Fruit fly (Drosophila melanogaster) whole organism, prepupa: Measurements from ENCODE around the gene CG15465.

Experiments used
- Blimp-1 ChIP-seq: fragments of 200-800 bp; sonication (Bioruptor generic); optimal IDR thresholded peaks from 3 replicates; lab custom pipeline; 2017; ENCODE audit warnings: missing biosample characterization, missing genetic modification characterization, mild to moderate bottlenecking, moderate library complexity, missing genetic modification reagents
- CG11294 ChIP-seq: fragments of 200-800 bp; sonication (Bioruptor generic); IDR thresholded peaks from 2 replicates; pipeline ENCODE4 v1.3.6; 2022; ENCODE audit warnings: missing biosample characterization, missing genetic modification characterization
- CG11762 ChIP-seq: fragments of 200-800 bp; sonication (Bioruptor generic); optimal IDR thresholded peaks from 3 replicates; lab custom pipeline; 2016; ENCODE audit warnings: missing biosample characterization, missing genetic modification characterization; ENCODE audit not compliant: insufficient read depth
- CG3032 ChIP-seq: fragments of 200-800 bp; optimal IDR thresholded peaks from 2 replicates; lab custom pipeline; 2019; ENCODE audit warnings: missing biosample characterization, mild to moderate bottlenecking, missing genetic modification characterization, moderate library complexity
- CG6792 ChIP-seq: fragments of 200-800 bp; sonication (Bioruptor generic); optimal IDR thresholded peaks from 3 replicates; lab custom pipeline; 2016; ENCODE audit warnings: missing biosample characterization, missing genetic modification characterization
- CG6854 ChIP-seq: fragments of 200-800 bp; sonication (Bioruptor generic); optimal IDR thresholded peaks from 2 replicates; lab custom pipeline; 2017; ENCODE audit warnings: missing biosample characterization, mild to moderate bottlenecking, missing genetic modification characterization
- CG7368 ChIP-seq: fragments of 200-800 bp; sonication (Bioruptor generic); optimal IDR thresholded peaks from 3 replicates; lab custom pipeline; 2016; ENCODE audit warnings: missing biosample characterization, missing genetic modification characterization
- CG8319 ChIP-seq: fragments of 200-800 bp; sonication (Bioruptor generic); optimal IDR thresholded peaks from 3 replicates; lab custom pipeline; 2016; ENCODE audit warnings: missing biosample characterization, missing genetic modification characterization
- Eip75B ChIP-seq: fragments of 200-800 bp; sonication (Bioruptor generic); optimal IDR thresholded peaks from 3 replicates; lab custom pipeline; 2016; ENCODE audit warnings: missing biosample characterization, missing genetic modification characterization
- Eip78C ChIP-seq: fragments of 200-800 bp; sonication (Bioruptor generic); peaks from one replicate; lab custom pipeline; 2016; ENCODE audit warnings: missing biosample characterization, missing genetic modification characterization
- Ets21C ChIP-seq: fragments of 200-800 bp; sonication (Bioruptor generic); optimal IDR thresholded peaks from 3 replicates; lab custom pipeline; 2016; ENCODE audit warnings: missing biosample characterization, missing genetic modification characterization
- Gug ChIP-seq: fragments of 200-800 bp; sonication (Bioruptor generic); IDR thresholded peaks from 2 replicates; pipeline ENCODE4 v1.3.6; 2022; ENCODE audit warnings: missing biosample characterization, missing genetic modification characterization
- Hr38 ChIP-seq: sonication (Bioruptor generic); optimal IDR thresholded peaks from 2 replicates; lab custom pipeline; 2016; ENCODE audit warnings: missing biosample characterization, missing genetic modification characterization
- Hr39 ChIP-seq: fragments of 200-800 bp; sonication (Bioruptor generic); optimal IDR thresholded peaks from 2 replicates; lab custom pipeline; 2016; ENCODE audit warnings: missing biosample characterization, missing genetic modification characterization
- Hr4 ChIP-seq: fragments of 200-800 bp; sonication (Bioruptor generic); optimal IDR thresholded peaks from 3 replicates; lab custom pipeline; 2016; ENCODE audit warnings: missing biosample characterization, missing genetic modification characterization
- Lpt ChIP-seq: fragments of 200-800 bp; sonication (Bioruptor generic); optimal IDR thresholded peaks from 3 replicates; lab custom pipeline; 2016; ENCODE audit warnings: missing biosample characterization, missing genetic modification characterization
- acj6 ChIP-seq: fragments of 200-800 bp; sonication (Bioruptor generic); optimal IDR thresholded peaks from 3 replicates; lab custom pipeline; 2016; ENCODE audit warnings: missing biosample characterization, missing genetic modification characterization
- dac ChIP-seq: fragments of 200-800 bp; sonication (Bioruptor generic); optimal IDR thresholded peaks from 2 replicates; lab custom pipeline; 2017; ENCODE audit warnings: missing biosample characterization, mild to moderate bottlenecking, missing genetic modification characterization
- eg ChIP-seq: fragments of 200-800 bp; sonication (Bioruptor generic); IDR thresholded peaks from 3 replicates; pipeline ENCODE4 v1.3.6; 2022; ENCODE audit warnings: missing biosample characterization, missing genetic modification characterization
- fd59A ChIP-seq: fragments of 200-800 bp; sonication (Bioruptor generic); optimal IDR thresholded peaks from 2 replicates; lab custom pipeline; 2017; ENCODE audit warnings: missing biosample characterization, mild to moderate bottlenecking, missing genetic modification characterization, missing genetic modification reagents
- fd85E ChIP-seq: fragments of 200-800 bp; sonication (Bioruptor generic); optimal IDR thresholded peaks from 3 replicates; lab custom pipeline; 2016; ENCODE audit warnings: missing biosample characterization, missing genetic modification characterization
- fkh ChIP-seq: fragments of 200-800 bp; sonication (Bioruptor generic); optimal IDR thresholded peaks from 3 replicates; lab custom pipeline; 2017; ENCODE audit warnings: missing biosample characterization, mild to moderate bottlenecking, missing genetic modification characterization, moderate library complexity
- net ChIP-seq: fragments of 200-800 bp; sonication (Bioruptor generic); optimal IDR thresholded peaks from 3 replicates; lab custom pipeline; 2016; ENCODE audit warnings: missing biosample characterization, missing genetic modification characterization
- pdm3 ChIP-seq: fragments of 200-800 bp; sonication (Bioruptor generic); optimal IDR thresholded peaks from 3 replicates; lab custom pipeline; 2016; ENCODE audit warnings: missing biosample characterization, missing genetic modification characterization
- salr ChIP-seq, 2 experiments: fragments of 200-800 bp; sonication (Bioruptor generic); optimal IDR thresholded peaks; 3 replicates each; lab custom pipeline; 2016 to 2018; ENCODE audit warnings: missing biosample characterization in 2 of 2, missing genetic modification characterization in 2 of 2, mild to moderate bottlenecking in 1 of 2
- ss ChIP-seq, 2 experiments: fragments of 200-800 bp; sonication (Bioruptor generic); optimal IDR thresholded peaks; 2 replicates in 1 of 2; 3 replicates in 1 of 2; lab custom pipeline; 2017 to 2018; ENCODE audit warnings: mild to moderate bottlenecking in 2 of 2, missing biosample characterization in 2 of 2, missing genetic modification characterization in 2 of 2, moderate library complexity in 1 of 2
- svp ChIP-seq: fragments of 200-800 bp; sonication (Bioruptor generic); peaks from one replicate; lab custom pipeline; 2016; ENCODE audit warnings: missing biosample characterization, missing genetic modification characterization
- topi ChIP-seq: fragments of 200-800 bp; sonication (Bioruptor generic); optimal IDR thresholded peaks from 3 replicates; lab custom pipeline; 2016; ENCODE audit warnings: missing biosample characterization, missing genetic modification characterization
- vri ChIP-seq: fragments of 200-800 bp; sonication (Bioruptor generic); optimal IDR thresholded peaks from 3 replicates; lab custom pipeline; 2016; ENCODE audit warnings: missing biosample characterization, mild to moderate bottlenecking, missing genetic modification characterization

The CG15465 gene

DNA sequence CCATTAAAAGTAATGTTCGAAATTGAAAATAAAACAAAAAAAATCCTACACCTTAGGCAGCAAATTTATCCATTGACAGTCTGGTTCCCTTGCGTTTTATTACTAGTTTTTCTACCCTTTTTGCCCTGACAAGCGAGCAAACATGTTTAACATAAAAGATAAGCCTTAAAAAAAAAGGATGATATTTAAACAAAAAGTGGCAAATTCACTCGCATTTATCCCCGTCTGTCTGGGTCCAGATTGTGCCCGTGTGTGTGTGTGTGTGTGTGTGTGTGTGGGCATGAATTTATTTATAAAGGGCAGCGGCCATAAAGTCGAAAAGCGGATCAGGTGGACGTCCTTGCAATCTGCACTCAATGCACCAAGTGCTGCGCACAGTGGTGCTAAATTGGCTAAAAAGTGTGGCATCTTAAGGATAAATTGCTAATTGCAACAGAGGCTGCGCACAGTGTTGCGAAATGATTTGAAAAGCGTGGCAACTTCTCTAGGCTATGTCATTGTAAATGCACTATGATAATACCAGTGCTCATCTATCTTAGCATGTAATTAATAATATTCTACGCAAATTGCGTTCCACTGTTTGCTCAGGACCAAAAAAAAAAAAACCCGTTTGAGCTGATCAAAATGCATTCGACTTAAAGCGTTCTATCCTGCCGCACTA is 215.2 kb downstream of the CG15465 start (continued):
- TF ChIP-seq CG11762 (GFP tag; lab: Kevin White, UChicago) (no peak), CG8319 (GFP tag; lab: Kevin White, UChicago) (peak; percentile 46), Eip75B (GFP tag; lab: Kevin White, UChicago) (peak; percentile 75), Hr4 (GFP tag; lab: Kevin White, UChicago) (no peak), CG3032 (tag; lab: Kevin White, UChicago) (peak; percentile 65), acj6 (GFP tag; lab: Kevin White, UChicago) (peak; percentile 40), Lpt (GFP tag; lab: Kevin White, UChicago) (no peak), CG6792 (peak; percentile 53), dac (GFP tag; lab: Kevin White, UChicago) (no peak), CG11294 (GFP tag; lab: Robert Waterston, UW) (no peak), CG7368 (GFP tag; lab: Kevin White, UChicago) (peak; percentile 66), Blimp-1 (GFP tag; lab: Kevin White, UChicago) (no peak), net (GFP tag; lab: Kevin White, UChicago) (peak; percentile 12), pdm3 (GFP tag; lab: Kevin White, UChicago) (peak; percentile 53), vri (GFP tag; lab: Kevin White, UChicago) (no peak), svp (no peak), Ets21C (GFP tag; lab: Kevin White, UChicago) (peak; percentile 31), Gug (GFP tag; lab: Robert Waterston, UW) (no peak), fkh (GFP tag; lab: Kevin White, UChicago) (no peak), CG6854 (GFP tag; lab: Kevin White, UChicago) (no peak), eg (GFP tag; lab: Robert Waterston, UW) (no peak), fd59A (GFP tag; lab: Kevin White, UChicago) (peak; percentile 65), Eip78C (peak; percentile 91), Hr39 (GFP tag; lab: Kevin White, UChicago) (peak; percentile 46), salr (GFP tag; optimal IDR thresholded peaks at IDR 0.05; lab: Kevin White, UChicago) (peak in 1 of 2 experiments; percentile 51), topi (peak; percentile 55), ss (GFP tag; optimal IDR thresholded peaks at IDR 0.05; lab: Kevin White, UChicago) (peak; percentile 45 to 71), Hr38 (GFP tag; lab: Kevin White, UChicago) (no peak), fd85E (no peak)
